Fruit fly (Drosophila melanogaster): Measurements from ENCODE around the gene Scsalpha1.

DNA sequence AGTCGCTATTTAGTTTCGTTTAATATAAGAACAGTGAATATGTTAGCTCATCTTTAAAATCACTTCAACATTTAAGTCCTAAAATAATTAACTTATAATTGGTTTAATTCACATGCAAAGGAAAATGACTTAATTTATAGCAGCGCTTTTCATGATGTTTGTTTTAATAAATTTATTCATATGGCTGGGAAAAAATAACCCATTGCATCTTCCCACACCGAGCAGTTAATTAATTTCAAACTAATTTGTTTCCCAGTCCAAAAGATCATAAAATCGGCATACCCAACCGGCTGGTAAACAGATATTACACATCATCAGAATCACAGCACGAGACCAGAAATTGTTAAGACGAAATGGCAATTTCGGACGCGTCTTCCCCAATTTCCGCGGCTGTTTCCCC, 43.2 kb upstream of the Scsalpha1 start:
- TF ChIP-seq Eip78C (GFP tag) (peak; percentile 76), spab (GFP tag; optimal IDR thresholded peaks at IDR 0.05) (no peak), Blimp-1 (GFP tag; optimal IDR thresholded peaks at IDR 0.05) (no peak), CG3032 (tag; optimal IDR thresholded peaks at IDR 0.05) (no peak), OdsH (GFP tag; optimal IDR thresholded peaks at IDR 0.05) (peak; percentile 18), Sox102F (GFP tag; optimal IDR thresholded peaks at IDR 0.05) (peak; percentile 35), CG8119 (GFP tag; IDR thresholded peaks at IDR 0.05) (no peak), fd85E (GFP tag; optimal IDR thresholded peaks at IDR 0.05) (no peak), Hr39 (GFP tag; optimal IDR thresholded peaks at IDR 0.05) (peak; percentile 53), Hr38 (GFP tag; optimal IDR thresholded peaks at IDR 0.05) (no peak)
